Fruit fly (Drosophila melanogaster) whole organism, adult: Measurements from ENCODE around the gene pim.

ENCODE experiments used
- CG11617 ChIP-seq: fragments of 200-800 bp; sonication (Bioruptor generic); optimal IDR thresholded peaks from 2 replicates; lab custom pipeline; 2017; ENCODE audit warnings: mild to moderate bottlenecking, missing biosample characterization, missing genetic modification reagents, missing genetic modification characterization
- CG12768 ChIP-seq: fragments of 200-800 bp; sonication (Bioruptor generic); optimal IDR thresholded peaks from 2 replicates; lab custom pipeline; 2017; ENCODE audit warnings: missing biosample characterization, missing genetic modification characterization, mild to moderate bottlenecking, moderate library complexity, missing genetic modification reagents
- CG14711 ChIP-seq: fragments of 200-800 bp; sonication (Bioruptor generic); optimal IDR thresholded peaks from 2 replicates; lab custom pipeline; 2018; ENCODE audit warnings: missing biosample characterization, mild to moderate bottlenecking, missing genetic modification characterization, moderate library complexity
- CG1620 ChIP-seq: fragments of 200-800 bp; sonication (Bioruptor generic); optimal IDR thresholded peaks from 2 replicates; lab custom pipeline; 2016; ENCODE audit warnings: missing biosample characterization, missing genetic modification characterization
- CG33017 ChIP-seq: fragments of 200-800 bp; sonication (Bioruptor generic); optimal IDR thresholded peaks from 2 replicates; lab custom pipeline; 2018; ENCODE audit warnings: missing biosample characterization, mild to moderate bottlenecking, missing genetic modification characterization, moderate library complexity
- CG5204 ChIP-seq: fragments of 200-800 bp; sonication (Bioruptor generic); optimal IDR thresholded peaks from 2 replicates; lab custom pipeline; 2016; ENCODE audit warnings: missing biosample characterization, missing genetic modification characterization
- CG7045 ChIP-seq: fragments of 200-800 bp; sonication (Bioruptor generic); optimal IDR thresholded peaks from 2 replicates; lab custom pipeline; 2017; ENCODE audit warnings: missing biosample characterization, mild to moderate bottlenecking, missing genetic modification characterization
- CG7101 ChIP-seq: fragments of 200-800 bp; sonication (Bioruptor generic); optimal IDR thresholded peaks from 2 replicates; lab custom pipeline; 2018; ENCODE audit warnings: missing biosample characterization, mild to moderate bottlenecking, missing genetic modification characterization, moderate library complexity
- Clk ChIP-seq: fragments of 200-800 bp; sonication (Bioruptor generic); optimal IDR thresholded peaks from 2 replicates; lab custom pipeline; 2017; ENCODE audit warnings: missing biosample characterization, missing genetic modification characterization
- Crg-1 ChIP-seq: fragments of 200-800 bp; sonication (Bioruptor generic); optimal IDR thresholded peaks from 2 replicates; lab custom pipeline; 2016; ENCODE audit warnings: missing biosample characterization, missing genetic modification characterization
- Hr96 ChIP-seq: fragments of 200-800 bp; sonication (Bioruptor generic); optimal IDR thresholded peaks from 2 replicates; lab custom pipeline; 2016; ENCODE audit warnings: missing biosample characterization, missing genetic modification characterization
- Mnt ChIP-seq: fragments of 200-800 bp; sonication (Bioruptor generic); optimal IDR thresholded peaks from 2 replicates; lab custom pipeline; 2016; ENCODE audit warnings: missing biosample characterization, mild to moderate bottlenecking, missing genetic modification characterization
- bab1 ChIP-seq: fragments of 200-800 bp; sonication (Bioruptor generic); optimal IDR thresholded peaks from 3 replicates; lab custom pipeline; 2019; ENCODE audit warnings: missing biosample characterization, mild to moderate bottlenecking, missing genetic modification characterization, moderate library complexity
- cic ChIP-seq: fragments of 200-800 bp; sonication (Bioruptor generic); optimal IDR thresholded peaks from 2 replicates; lab custom pipeline; 2017; ENCODE audit warnings: missing biosample characterization, mild to moderate bottlenecking, missing genetic modification characterization, moderate library complexity
- cnc ChIP-seq, 2 experiments: fragments of >200 bp; optimal IDR thresholded peaks; 2 replicates each; lab custom pipeline; 2017
- kay ChIP-seq: fragments of 200-800 bp; sonication (Bioruptor generic); peaks from one replicate; lab custom pipeline; 2016; ENCODE audit warnings: missing biosample characterization, missing genetic modification characterization, borderline replicate concordance
- ovo ChIP-seq: fragments of 200-800 bp; sonication (Bioruptor generic); optimal IDR thresholded peaks from 2 replicates; lab custom pipeline; 2016; ENCODE audit warnings: missing biosample characterization, missing genetic modification characterization
- pad ChIP-seq: fragments of 200-800 bp; sonication (Bioruptor generic); optimal IDR thresholded peaks from 3 replicates; lab custom pipeline; 2017; ENCODE audit warnings: missing biosample characterization, missing genetic modification characterization, mild to moderate bottlenecking, moderate library complexity, missing genetic modification reagents
- tj ChIP-seq: fragments of 200-800 bp; sonication (Bioruptor generic); optimal IDR thresholded peaks from 3 replicates; lab custom pipeline; 2017; ENCODE audit warnings: missing biosample characterization, mild to moderate bottlenecking, missing genetic modification characterization, moderate library complexity
- toe ChIP-seq: fragments of 200-800 bp; sonication (Bioruptor generic); optimal IDR thresholded peaks from 2 replicates; lab custom pipeline; 2016; ENCODE audit warnings: missing biosample characterization, missing genetic modification characterization

The pim gene

DNA sequence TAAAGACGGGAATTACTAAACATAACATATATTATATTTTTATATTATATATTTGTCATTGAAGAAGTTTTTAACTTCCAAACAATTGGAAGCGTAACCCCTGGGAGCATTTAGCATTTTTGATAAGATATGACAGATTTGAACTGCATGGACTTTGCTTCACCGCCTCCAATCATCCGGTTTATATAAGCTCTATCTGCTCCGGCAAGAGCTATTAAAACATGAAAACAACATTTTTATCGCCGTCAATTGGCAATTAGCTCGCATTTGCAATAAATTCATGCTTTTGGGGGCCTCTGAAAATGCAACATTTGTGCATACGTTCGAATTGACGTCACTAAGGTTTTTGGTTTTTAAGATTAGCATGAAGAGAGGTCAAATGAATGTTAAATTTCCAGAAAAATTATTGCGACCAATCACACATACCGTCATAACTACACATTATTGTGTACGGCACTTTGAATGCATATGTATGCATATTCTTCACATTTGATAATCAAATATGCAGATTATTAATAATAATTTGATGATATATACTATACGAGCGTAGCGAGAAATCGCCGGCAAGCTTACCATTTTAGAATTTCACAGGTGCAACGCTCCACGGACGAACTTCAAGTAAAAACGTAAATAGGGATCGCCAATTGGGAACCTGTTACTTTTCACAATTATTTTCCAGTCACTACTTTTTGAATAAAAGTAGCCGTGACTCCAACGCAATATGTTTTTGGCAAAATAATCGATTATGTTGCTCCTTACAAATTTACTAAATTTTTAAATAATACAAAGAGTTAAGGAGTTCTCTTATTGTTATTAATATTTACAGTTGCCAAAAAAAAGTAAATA lies 33.1 kb downstream of the pim start, which contains the start of gene Mdh1:
Mdh1 (minus strand) TSS at position 691 of the 846 bp plus-strand sequence.
- no peak for TF ChIP-seq cnc (optimal IDR thresholded peaks at IDR 0.05; lab: Kevin White, UChicago)
- TF ChIP-seq kay (GFP tag; lab: Kevin White, UChicago) = peak; percentile 79
- no peak for TF ChIP-seq ovo (GFP tag; lab: Kevin White, UChicago)
- TF ChIP-seq Mnt (GFP tag; lab: Kevin White, UChicago) = peak; percentile 28
- peak; percentile 19 for TF ChIP-seq CG12768
- peak; percentile 32 for TF ChIP-seq bab1 (GFP tag; lab: Kevin White, UChicago)
- peak; percentile 5 for TF ChIP-seq CG11617 (GFP tag; lab: Kevin White, UChicago)
- TF ChIP-seq CG33017 (tag; lab: Kevin White, UChicago) = peak; percentile 25

- TF ChIP-seq CG12768 (no peak), pad (GFP tag; lab: Kevin White, UChicago) (no peak), CG1620 (no peak), toe (GFP tag; lab: Kevin White, UChicago) (no peak)
Observed at dm6 chr2L:10396488-10396824, 33.7 kb downstream of the pim start, which contains the start of gene Cnot4. Gene Cnot4, plus strand, starts transcription at chr2L:10396716.

- TF ChIP-seq Clk (no peak), CG7045 (GFP tag; lab: Kevin White, UChicago) (no peak), CG33017 (tag; lab: Kevin White, UChicago) (no peak), tj (peak; percentile 84), Mnt (GFP tag; lab: Kevin White, UChicago) (peak; percentile 65), CG12768 (no peak), pad (GFP tag; lab: Kevin White, UChicago) (no peak), CG1620 (no peak), cic (GFP tag; lab: Kevin White, UChicago) (peak; percentile 59), CG5204 (GFP tag; lab: Kevin White, UChicago) (no peak), Hr96 (GFP tag; lab: Kevin White, UChicago) (no peak), CG11617 (GFP tag; lab: Kevin White, UChicago) (no peak), kay (GFP tag; lab: Kevin White, UChicago) (peak; percentile 99)
Observed at dm6 chr2L:10396877-10397587, 34.2 kb downstream of the pim start.

DNA sequence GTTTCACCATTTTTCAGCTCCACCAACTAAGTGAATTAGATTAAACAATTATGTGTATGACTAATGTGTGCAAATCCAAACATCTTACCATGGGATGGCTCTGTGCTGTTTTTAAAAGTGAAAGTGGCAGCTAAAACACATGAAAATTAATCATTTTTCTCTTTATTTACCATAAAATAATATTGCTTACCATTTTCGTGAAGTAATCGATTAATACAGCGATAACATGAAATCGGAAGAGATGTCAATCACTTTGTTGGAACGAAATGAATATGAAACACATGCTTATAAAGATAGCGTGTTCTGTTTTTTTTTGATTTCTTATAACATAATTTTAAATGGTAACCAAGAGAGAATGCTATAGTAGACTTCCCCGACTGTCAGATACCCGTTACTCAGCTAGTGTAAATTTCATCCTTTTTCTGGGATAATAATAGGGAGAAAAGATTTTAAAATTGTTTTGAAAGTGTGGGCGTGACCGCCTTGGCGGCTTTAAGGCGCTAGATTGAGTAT lies 41.1 kb downstream of the pim start:
- no peak for TF ChIP-seq CG12768
- TF ChIP-seq CG7045 (GFP tag; lab: Kevin White, UChicago) = no peak
- TF ChIP-seq bab1 (GFP tag; lab: Kevin White, UChicago) = peak; percentile 39
- no peak for TF ChIP-seq toe (GFP tag; lab: Kevin White, UChicago)
- no peak for TF ChIP-seq pad (GFP tag; lab: Kevin White, UChicago)
- TF ChIP-seq CG14711 = no peak
- peak; percentile 86 for TF ChIP-seq kay (GFP tag; lab: Kevin White, UChicago)

DNA sequence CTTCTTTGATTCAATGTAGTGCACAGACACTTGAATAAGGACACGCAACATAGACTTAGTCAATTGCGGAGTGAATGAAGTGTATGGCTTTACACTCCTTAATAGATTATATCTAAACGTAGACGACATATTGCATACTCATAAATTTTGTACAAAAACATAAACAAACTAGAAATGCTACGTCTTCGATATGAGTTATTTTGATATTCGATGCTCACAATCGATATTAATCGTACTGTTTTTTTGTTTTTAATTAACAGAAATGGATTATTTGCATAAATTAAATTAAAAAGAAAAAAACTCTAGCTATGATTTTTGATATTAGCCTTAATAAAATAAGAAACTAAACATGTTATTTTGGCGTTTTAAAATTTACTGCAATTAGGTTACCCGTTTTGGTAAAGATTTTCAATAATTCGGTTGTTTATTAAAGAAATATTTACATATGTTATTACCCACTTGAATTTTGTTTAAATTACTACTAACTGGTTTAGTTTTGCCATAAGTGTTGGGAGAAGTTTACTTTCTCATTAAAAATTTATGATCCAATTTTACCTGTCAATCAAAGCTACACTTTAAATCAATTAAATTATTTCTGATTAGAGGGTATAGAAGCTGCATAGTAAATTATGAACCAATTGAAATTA lies 42.3 kb downstream of the pim start, which contains the start of the genes CG17768, LSm-4 and Ir31a:
CG17768 (minus strand) TSS at position 196 of the 647 bp plus-strand sequence.
LSm-4 (minus strand) TSS at position 196 of the 647 bp plus-strand sequence.
Ir31a (plus strand) TSS at position 558 of the 647 bp plus-strand sequence.
- TF ChIP-seq kay (GFP tag; lab: Kevin White, UChicago) (no peak), Clk (no peak), CG14711 (no peak), CG7045 (GFP tag; lab: Kevin White, UChicago) (no peak)

dm6 chr2L:10408122-10408576 lies 45.4 kb downstream of the pim start, which contains the start of the genes Ip259 and RpS27A:
Gene Ip259, plus strand, starts transcription at chr2L:10408352.
Gene RpS27A, plus strand, starts transcription at chr2L:10408352.
- TF ChIP-seq pad (GFP tag; lab: Kevin White, UChicago) (peak; percentile 64), cnc (optimal IDR thresholded peaks at IDR 0.05; lab: Kevin White, UChicago) (no peak), cic (GFP tag; lab: Kevin White, UChicago) (no peak), CG5204 (GFP tag; lab: Kevin White, UChicago) (no peak), ovo (GFP tag; lab: Kevin White, UChicago) (no peak), CG12768 (peak; percentile 80), Hr96 (GFP tag; lab: Kevin White, UChicago) (no peak), Mnt (GFP tag; lab: Kevin White, UChicago) (peak; percentile 90), CG11617 (GFP tag; lab: Kevin White, UChicago) (peak; percentile 86), tj (peak; percentile 53), CG14711 (peak; percentile 60), toe (GFP tag; lab: Kevin White, UChicago) (no peak), CG1620 (peak; percentile 83), Crg-1 (peak; percentile 83), kay (GFP tag; lab: Kevin White, UChicago) (peak; percentile 54), CG7101 (peak; percentile 87), CG33017 (tag; lab: Kevin White, UChicago) (peak; percentile 59), bab1 (GFP tag; lab: Kevin White, UChicago) (peak; percentile 73), Clk (peak; percentile 74), CG7045 (GFP tag; lab: Kevin White, UChicago) (peak; percentile 80)
